Fruit fly (Drosophila melanogaster) whole organism, embryonic: ENCODE measurements around the gene Dlic.

Experiments
- CG11247 ChIP-seq: fragments of 200-800 bp; sonication (Bioruptor generic); IDR thresholded peaks from 2 replicates; pipeline ENCODE4 v1.3.6; 2022; ENCODE audit warnings: missing biosample characterization, missing genetic modification characterization
- CG11504 ChIP-seq: fragments of 200-800 bp; sonication (Bioruptor generic); optimal IDR thresholded peaks from 3 replicates; lab custom pipeline; 2019; ENCODE audit warnings: missing biosample characterization, mild to moderate bottlenecking, missing genetic modification characterization, moderate library complexity
- CG1233 ChIP-seq: fragments of 200-800 bp; sonication (Bioruptor generic); optimal IDR thresholded peaks from 4 replicates; lab custom pipeline; 2018; ENCODE audit warnings: missing biosample characterization, mild to moderate bottlenecking, missing genetic modification characterization
- CG13123 ChIP-seq: fragments of 200-800 bp; sonication (Bioruptor generic); optimal IDR thresholded peaks from 2 replicates; lab custom pipeline; 2016; ENCODE audit warnings: missing biosample characterization, missing genetic modification characterization
- CG13424 ChIP-seq: fragments of 200-800 bp; sonication (Bioruptor generic); optimal IDR thresholded peaks from 2 replicates; lab custom pipeline; 2019; ENCODE audit warnings: missing biosample characterization, mild to moderate bottlenecking, missing genetic modification characterization, moderate library complexity
- CG1603 ChIP-seq: fragments of 200-800 bp; sonication (Bioruptor generic); optimal IDR thresholded peaks from 2 replicates; lab custom pipeline; 2019; ENCODE audit warnings: missing biosample characterization, mild to moderate bottlenecking, missing genetic modification characterization, moderate library complexity
- CG1832 ChIP-seq: fragments of 200-800 bp; sonication (Bioruptor generic); optimal IDR thresholded peaks from 2 replicates; lab custom pipeline; 2017; ENCODE audit warnings: missing biosample characterization, mild to moderate bottlenecking, missing genetic modification characterization, inconsistent platforms
- CG18599 ChIP-seq: fragments of 200-800 bp; sonication (Bioruptor generic); optimal IDR thresholded peaks from 3 replicates; lab custom pipeline; 2017; ENCODE audit warnings: missing biosample characterization, missing genetic modification characterization, mild to moderate bottlenecking, moderate library complexity, missing genetic modification reagents
- CG2875 ChIP-seq: fragments of 200-800 bp; sonication (Bioruptor generic); optimal IDR thresholded peaks from 2 replicates; lab custom pipeline; 2017; ENCODE audit warnings: missing biosample characterization, mild to moderate bottlenecking, missing genetic modification characterization, missing genetic modification reagents
- CG2889 ChIP-seq: fragments of 200-800 bp; sonication (Bioruptor generic); IDR thresholded peaks from 3 replicates; pipeline ENCODE4 v1.3.6; 2022; ENCODE audit warnings: missing biosample characterization, missing genetic modification characterization
- CG32767 ChIP-seq: fragments of 200-800 bp; sonication (Bioruptor generic); IDR thresholded peaks from 2 replicates; pipeline ENCODE4 v1.3.6; 2022; ENCODE audit warnings: missing biosample characterization, missing genetic modification characterization
- CG3726 ChIP-seq: fragments of 200-800 bp; sonication (Bioruptor generic); IDR thresholded peaks from 3 replicates; pipeline ENCODE4, ENCODE4 v1.3.6; 2022; ENCODE audit warnings: missing biosample characterization, missing genetic modification characterization
- CG4424 ChIP-seq: fragments of 200-800 bp; sonication (Bioruptor generic); optimal IDR thresholded peaks from 3 replicates; lab custom pipeline; 2016; ENCODE audit warnings: missing biosample characterization, missing genetic modification characterization
- CG4730 ChIP-seq: fragments of 200-800 bp; sonication (Bioruptor generic); IDR thresholded peaks from 2 replicates; pipeline ENCODE4 v1.3.6; 2022; ENCODE audit warnings: missing biosample characterization, missing genetic modification characterization
- CG8290 ChIP-seq, 3 experiments: fragments of 200-800 bp; sonication (Bioruptor generic); optimal IDR thresholded peaks; 2 replicates each; lab custom pipeline; 2016 to 2019; ENCODE audit warnings: missing biosample characterization in 3 of 3, missing genetic modification characterization in 3 of 3, mild to moderate bottlenecking in 2 of 3, moderate library complexity in 1 of 3
- CG8388 ChIP-seq: fragments of 200-800 bp; sonication (Bioruptor generic); optimal IDR thresholded peaks from 2 replicates; lab custom pipeline; 2019; ENCODE audit warnings: missing biosample characterization, mild to moderate bottlenecking, missing genetic modification characterization, moderate library complexity
- CG8924 ChIP-seq: fragments of 200-800 bp; optimal IDR thresholded peaks from 3 replicates; lab custom pipeline; 2019; ENCODE audit warnings: missing biosample characterization, mild to moderate bottlenecking, missing genetic modification characterization, moderate library complexity
- CG9437 ChIP-seq: fragments of 200-800 bp; sonication (Bioruptor generic); optimal IDR thresholded peaks from 2 replicates; lab custom pipeline; 2018; ENCODE audit warnings: missing biosample characterization, mild to moderate bottlenecking, missing genetic modification characterization
- CG9609 ChIP-seq: fragments of 200-800 bp; sonication (Bioruptor generic); optimal IDR thresholded peaks from 3 replicates; lab custom pipeline; 2016; ENCODE audit warnings: missing biosample characterization, missing genetic modification characterization
- CG9817 ChIP-seq: fragments of 200-800 bp; sonication (Bioruptor generic); optimal IDR thresholded peaks from 2 replicates; lab custom pipeline; 2018; ENCODE audit warnings: missing biosample characterization, mild to moderate bottlenecking, missing genetic modification characterization, moderate library complexity
- D19A ChIP-seq: fragments of 200-800 bp; optimal IDR thresholded peaks from 3 replicates; lab custom pipeline; 2019; ENCODE audit warnings: missing biosample characterization, mild to moderate bottlenecking, missing genetic modification characterization, moderate library complexity
- Dek ChIP-seq: fragments of 200-800 bp; sonication (Bioruptor generic); optimal IDR thresholded peaks from 3 replicates; lab custom pipeline; 2019; ENCODE audit warnings: missing biosample characterization, mild to moderate bottlenecking, missing genetic modification characterization, moderate library complexity
- Drgx ChIP-seq: fragments of 200-800 bp; sonication (Bioruptor generic); IDR thresholded peaks from 2 replicates; pipeline ENCODE4 v1.3.6; 2022; ENCODE audit warnings: missing biosample characterization, missing genetic modification characterization
- E2f1 ChIP-seq: fragments of 200-800 bp; sonication (Bioruptor generic); IDR thresholded peaks from 2 replicates; pipeline ENCODE4 v1.3.6; 2022; ENCODE audit warnings: missing biosample characterization, missing genetic modification characterization
- E2f2 ChIP-seq: fragments of 200-800 bp; sonication (Bioruptor generic); IDR thresholded peaks from 2 replicates; pipeline ENCODE4 v1.3.6; 2022; ENCODE audit warnings: missing biosample characterization, missing genetic modification characterization
- Fer2 ChIP-seq: fragments of 200-800 bp; sonication (Bioruptor generic); optimal IDR thresholded peaks from 2 replicates; lab custom pipeline; 2018; ENCODE audit warnings: missing biosample characterization, mild to moderate bottlenecking, missing genetic modification characterization, moderate library complexity
- HLH54F ChIP-seq: fragments of 200-800 bp; sonication (Bioruptor generic); optimal IDR thresholded peaks from 3 replicates; lab custom pipeline; 2016; ENCODE audit warnings: missing biosample characterization, missing genetic modification characterization
- Hmr ChIP-seq: fragments of 200-800 bp; sonication (Bioruptor generic); optimal IDR thresholded peaks from 3 replicates; lab custom pipeline; 2017; ENCODE audit warnings: mild to moderate bottlenecking, missing biosample characterization, missing genetic modification reagents, missing genetic modification characterization
- Hr78 ChIP-seq, 2 experiments: fragments of 200-800 bp in 1 of 2; fragments of >200 bp in 1 of 2; sonication (Bioruptor generic) in 1 of 2; optimal IDR thresholded peaks; 2 replicates each; lab custom pipeline; 2017 to 2019; ENCODE audit warnings: missing biosample characterization in 2 of 2, missing genetic modification characterization in 2 of 2, mild to moderate bottlenecking in 1 of 2, moderate library complexity in 1 of 2
- Jarid2 ChIP-seq: fragments of 200-800 bp; sonication (Bioruptor generic); optimal IDR thresholded peaks from 3 replicates; lab custom pipeline; 2017; ENCODE audit warnings: mild to moderate bottlenecking, missing biosample characterization, missing genetic modification reagents, missing genetic modification characterization
- MBD-R2 ChIP-seq: fragments of 200-800 bp; sonication (Bioruptor generic); IDR thresholded peaks from 2 replicates; pipeline ENCODE4 v1.3.6; 2022; ENCODE audit warnings: missing biosample characterization, missing genetic modification characterization
- Mad ChIP-seq: fragments of 200-800 bp; sonication (Bioruptor generic); optimal IDR thresholded peaks from 2 replicates; lab custom pipeline; 2016; ENCODE audit warnings: missing biosample characterization, missing genetic modification characterization
- PHDP ChIP-seq: fragments of 200-800 bp; sonication (Bioruptor generic); optimal IDR thresholded peaks from 3 replicates; lab custom pipeline; 2018; ENCODE audit warnings: missing biosample characterization, mild to moderate bottlenecking, missing genetic modification characterization, moderate library complexity
- Spps ChIP-seq: fragments of 200-800 bp; sonication (Bioruptor generic); optimal IDR thresholded peaks from 2 replicates; lab custom pipeline; 2018; ENCODE audit warnings: missing biosample characterization, mild to moderate bottlenecking, missing genetic modification characterization
- chinmo ChIP-seq: fragments of 200-800 bp; sonication (Bioruptor generic); IDR thresholded peaks from 4 replicates; pipeline ENCODE4 v1.3.6; 2022; ENCODE audit warnings: missing biosample characterization, missing genetic modification characterization; ENCODE audit not compliant: partially characterized antibody
- fd3F ChIP-seq: fragments of 200-800 bp; sonication (Bioruptor generic); optimal IDR thresholded peaks from 2 replicates; lab custom pipeline; 2018; ENCODE audit warnings: missing biosample characterization, mild to moderate bottlenecking, missing genetic modification characterization, moderate library complexity
- gcm2 ChIP-seq: fragments of 200-800 bp; sonication (Bioruptor generic); optimal IDR thresholded peaks from 2 replicates; lab custom pipeline; 2016; ENCODE audit warnings: missing biosample characterization, missing genetic modification characterization
- gsb ChIP-seq: fragments of 200-800 bp; sonication (Bioruptor generic); IDR thresholded peaks from 2 replicates; pipeline ENCODE4 v1.3.6; 2022; ENCODE audit warnings: missing biosample characterization, missing genetic modification characterization
- kni ChIP-seq: fragments of 200-800 bp; sonication (Bioruptor generic); optimal IDR thresholded peaks from 3 replicates; lab custom pipeline; 2017; ENCODE audit warnings: mild to moderate bottlenecking, missing biosample characterization, missing genetic modification reagents, missing genetic modification characterization
- lbe ChIP-seq: fragments of 200-800 bp; sonication (Bioruptor generic); optimal IDR thresholded peaks from 2 replicates; lab custom pipeline; 2016; ENCODE audit warnings: missing biosample characterization, mild to moderate bottlenecking, missing genetic modification characterization
- nerfin-1 ChIP-seq: fragments of 200-800 bp; sonication (Bioruptor generic); optimal IDR thresholded peaks from 3 replicates; lab custom pipeline; 2019; ENCODE audit warnings: missing biosample characterization, mild to moderate bottlenecking, missing genetic modification characterization, moderate library complexity
- row ChIP-seq: fragments of 200-800 bp; sonication (Bioruptor generic); IDR thresholded peaks from 3 replicates; pipeline ENCODE4 v1.3.6; 2022; ENCODE audit warnings: missing biosample characterization, missing genetic modification characterization
- sc ChIP-seq, 3 experiments: fragments of >200 bp in 2 of 3; fragments of 200-800 bp in 1 of 3; sonication (Bioruptor generic) in 1 of 3; optimal IDR thresholded peaks; 2 replicates in 2 of 3; 3 replicates in 1 of 3; lab custom pipeline; 2017; ENCODE audit warnings: mild to moderate bottlenecking in 1 of 3, missing biosample characterization in 1 of 3, missing genetic modification characterization in 1 of 3, missing genetic modification reagents in 1 of 3
- seq ChIP-seq: fragments of 200-800 bp; sonication (Bioruptor generic); IDR thresholded peaks from 2 replicates; pipeline ENCODE4 v1.3.6; 2022; ENCODE audit warnings: missing biosample characterization, missing genetic modification characterization
- slp2 ChIP-seq: fragments of 200-800 bp; sonication (Bioruptor generic); optimal IDR thresholded peaks from 2 replicates; lab custom pipeline; 2016; ENCODE audit warnings: missing biosample characterization, missing genetic modification characterization
- tup ChIP-seq: fragments of 200-800 bp; sonication (Bioruptor generic); optimal IDR thresholded peaks from 2 replicates; lab custom pipeline; 2016; ENCODE audit warnings: missing biosample characterization, mild to moderate bottlenecking, missing genetic modification characterization, moderate library complexity
- twi ChIP-seq: fragments of 200-800 bp; optimal IDR thresholded peaks from 2 replicates; lab custom pipeline; 2019; ENCODE audit warnings: missing biosample characterization, mild to moderate bottlenecking, missing genetic modification characterization, moderate library complexity
- zfh1 ChIP-seq: fragments of 200-800 bp; sonication (Bioruptor generic); IDR thresholded peaks from 3 replicates; pipeline ENCODE4 v1.3.6; 2022; ENCODE audit warnings: missing biosample characterization, missing genetic modification characterization

Gene Dlic

dm6 chrX:11146598-11147176, 7.5 kb upstream of the Dlic start (continued):
- no peak for TF ChIP-seq kni
- no peak for TF ChIP-seq Hmr
- no peak for TF ChIP-seq slp2 (GFP tag; lab: Kevin White, UChicago)
- no peak for TF ChIP-seq Mad (GFP tag; lab: Kevin White, UChicago)
- peak; percentile 41 for TF ChIP-seq CG1832
- no peak for TF ChIP-seq CG9609 (GFP tag; lab: Kevin White, UChicago)
- 0 out of 2 replicates have a peak, but pooled peaks have one; percentile 22 for TF ChIP-seq Drgx (GFP tag; lab: Robert Waterston, UW)
- TF ChIP-seq MBD-R2 (GFP tag; lab: Robert Waterston, UW) = no peak
- no peak for TF ChIP-seq CG8388
- 0 out of 2 replicates have a peak, but pooled peaks have one; percentile 34 for TF ChIP-seq E2f1 (GFP tag; lab: Robert Waterston, UW)
- peak; percentile 17 for TF ChIP-seq CG18599 (GFP tag; lab: Kevin White, UChicago)
- peak; percentile 19 for TF ChIP-seq CG1603 (tag; lab: Kevin White, UChicago)
- no peak for TF ChIP-seq CG8290 (GFP tag; optimal IDR thresholded peaks at IDR 0.05; lab: Kevin White, UChicago)
- TF ChIP-seq CG8290 (tag; optimal IDR thresholded peaks at IDR 0.05; lab: Kevin White, UChicago) = no peak
- TF ChIP-seq CG3726 (GFP tag; lab: Robert Waterston, UW) = 0 out of 3 replicates have a peak, but pooled peaks have one; percentile 26
- peak; percentile 10 for TF ChIP-seq CG8924 (tag; lab: Kevin White, UChicago)
- TF ChIP-seq sc (optimal IDR thresholded peaks at IDR 0.05; lab: Kevin White, UChicago) = no peak
- no peak for TF ChIP-seq sc (GFP tag; optimal IDR thresholded peaks at IDR 0.05; lab: Kevin White, UChicago)
- 0 out of 2 replicates have a peak, but pooled peaks have one; percentile 32 for TF ChIP-seq seq
- TF ChIP-seq CG4730 (GFP tag; lab: Robert Waterston, UW) = 0 out of 2 replicates have a peak, but pooled peaks have one; percentile 5
- no peak for TF ChIP-seq fd3F (GFP tag; lab: Kevin White, UChicago)
- peak; percentile 79 for TF ChIP-seq zfh1 (GFP tag; lab: Robert Waterston, UW)
- TF ChIP-seq CG1233 (GFP tag; lab: Kevin White, UChicago) = peak; percentile 25

DNA sequence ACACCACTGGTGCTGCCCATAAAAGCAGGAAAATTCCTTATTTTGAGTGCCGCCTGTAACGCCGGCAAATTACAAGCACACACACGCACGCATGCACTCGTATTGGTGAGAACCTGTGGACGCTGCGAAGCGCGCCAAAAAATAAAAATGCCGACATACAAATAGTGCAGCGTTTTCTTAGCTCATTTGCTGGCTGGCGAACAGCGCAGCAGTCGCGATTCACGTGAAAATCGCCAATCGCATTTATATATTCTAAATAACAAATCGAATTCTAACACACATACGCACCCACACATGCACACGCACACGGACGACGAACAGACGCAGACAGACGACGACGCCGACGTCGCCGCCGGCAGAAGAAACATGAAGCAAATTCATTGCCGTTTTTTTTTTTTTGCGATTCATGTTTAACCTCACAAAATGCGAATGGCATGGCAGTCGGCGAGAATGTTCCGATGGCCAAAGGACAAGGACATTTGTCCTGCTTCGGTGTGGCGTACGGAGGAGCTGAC, 6.6 kb upstream of the Dlic start:
- TF ChIP-seq CG11504 (tag; lab: Kevin White, UChicago) (no peak), D19A (tag; lab: Kevin White, UChicago) (no peak), lbe (GFP tag; lab: Kevin White, UChicago) (no peak), tup (GFP tag; lab: Kevin White, UChicago) (no peak), HLH54F (GFP tag; lab: Kevin White, UChicago) (no peak), PHDP (no peak), row (GFP tag; lab: Robert Waterston, UW) (peak; percentile 18; the same call in 1 of the 3 replicates), Dek (tag; lab: Kevin White, UChicago) (no peak), chinmo (GFP tag; lab: Robert Waterston, UW) (0 out of 4 replicates have a peak, but pooled peaks have one; percentile 27), gcm2 (GFP tag; lab: Kevin White, UChicago) (no peak), twi (tag; lab: Kevin White, UChicago) (no peak), Hr78 (GFP tag; optimal IDR thresholded peaks at IDR 0.05; lab: Kevin White, UChicago) (no peak), CG13123 (GFP tag; lab: Kevin White, UChicago) (no peak), CG9437 (GFP tag; lab: Kevin White, UChicago) (no peak), E2f2 (GFP tag; lab: Robert Waterston, UW) (no peak), CG4730 (GFP tag; lab: Robert Waterston, UW) (no peak), CG2875 (GFP tag; lab: Kevin White, UChicago) (no peak), CG11247 (no peak), CG13424 (tag; lab: Kevin White, UChicago) (no peak), Fer2 (tag; lab: Kevin White, UChicago) (no peak), CG2889 (GFP tag; lab: Robert Waterston, UW) (no peak), CG9817 (tag; lab: Kevin White, UChicago) (no peak), gsb (GFP tag; lab: Robert Waterston, UW) (no peak), nerfin-1 (peak; percentile 64), CG4424 (GFP tag; lab: Kevin White, UChicago) (no peak), Spps (tag; lab: Kevin White, UChicago) (no peak), Jarid2 (GFP tag; lab: Kevin White, UChicago) (no peak), CG32767 (GFP tag; lab: Robert Waterston, UW) (no peak)
